Fruit fly (Drosophila melanogaster) whole organism, pupa: Measurements from ENCODE around the gene CG2961.

Experiments used
- CG10348 ChIP-seq: fragments of 200-800 bp; sonication (Bioruptor generic); IDR thresholded peaks from 2 replicates; pipeline ENCODE4 v1.3.6; 2022; ENCODE audit warnings: missing biosample characterization, missing genetic modification characterization
- CG12605 ChIP-seq: fragments of 200-800 bp; sonication (Bioruptor generic); IDR thresholded peaks from 2 replicates; pipeline ENCODE4 v1.3.6; 2022; ENCODE audit warnings: missing biosample characterization, missing genetic modification characterization
- CG13204 ChIP-seq: fragments of 200-800 bp; sonication (Bioruptor generic); optimal IDR thresholded peaks from 2 replicates; lab custom pipeline; 2018; ENCODE audit warnings: missing biosample characterization, mild to moderate bottlenecking, missing genetic modification characterization, moderate library complexity
- CG14655 ChIP-seq: fragments of 200-800 bp; sonication (Bioruptor generic); optimal IDR thresholded peaks from 3 replicates; lab custom pipeline; 2017; ENCODE audit warnings: mild to moderate bottlenecking, missing biosample characterization, missing genetic modification reagents, missing genetic modification characterization
- CG15710 ChIP-seq: fragments of 200-800 bp; sonication (Bioruptor generic); optimal IDR thresholded peaks from 2 replicates; lab custom pipeline; 2018; ENCODE audit warnings: missing biosample characterization, mild to moderate bottlenecking, missing genetic modification characterization, moderate library complexity
- CG17806 ChIP-seq: fragments of 200-800 bp; sonication (Bioruptor generic); optimal IDR thresholded peaks from 2 replicates; lab custom pipeline; 2018; ENCODE audit warnings: missing biosample characterization, mild to moderate bottlenecking, missing genetic modification characterization, moderate library complexity
- CG32121 ChIP-seq: fragments of 200-800 bp; sonication (Bioruptor generic); IDR thresholded peaks from 2 replicates; pipeline ENCODE4 v1.3.6; 2022; ENCODE audit warnings: missing biosample characterization, missing genetic modification characterization
- CG34367 ChIP-seq: fragments of 200-800 bp; sonication (Bioruptor generic); optimal IDR thresholded peaks from 2 replicates; lab custom pipeline; 2018; ENCODE audit warnings: missing biosample characterization, mild to moderate bottlenecking, missing genetic modification characterization
- CG4496 ChIP-seq: fragments of 200-800 bp; sonication (Bioruptor generic); IDR thresholded peaks from 3 replicates; pipeline ENCODE4 v1.3.6; 2022; ENCODE audit warnings: missing biosample characterization, missing genetic modification characterization
- CG8159 ChIP-seq: fragments of 200-800 bp; sonication (Bioruptor generic); optimal IDR thresholded peaks from 3 replicates; lab custom pipeline; 2018; ENCODE audit warnings: missing biosample characterization, mild to moderate bottlenecking, missing genetic modification characterization, moderate library complexity
- CG8301 ChIP-seq: fragments of 200-800 bp; sonication (Bioruptor generic); optimal IDR thresholded peaks from 2 replicates; lab custom pipeline; 2018; ENCODE audit warnings: missing biosample characterization, mild to moderate bottlenecking, missing genetic modification characterization
- CG9948 ChIP-seq: fragments of 200-800 bp; sonication (Bioruptor generic); optimal IDR thresholded peaks from 2 replicates; lab custom pipeline; 2018; ENCODE audit warnings: missing biosample characterization, mild to moderate bottlenecking, missing genetic modification characterization, moderate library complexity
- D1 ChIP-seq: fragments of 200-800 bp; sonication (Bioruptor generic); optimal IDR thresholded peaks from 2 replicates; lab custom pipeline; 2018; ENCODE audit warnings: missing biosample characterization, mild to moderate bottlenecking, missing genetic modification characterization, moderate library complexity
- EcR ChIP-seq: fragments of 200-800 bp; sonication (Bioruptor generic); optimal IDR thresholded peaks from 3 replicates; lab custom pipeline; 2019; ENCODE audit warnings: missing biosample characterization, missing genetic modification characterization, mild to moderate bottlenecking, moderate library complexity, missing genetic modification reagents
- Ets98B ChIP-seq: fragments of 200-800 bp; sonication (Bioruptor generic); IDR thresholded peaks from 2 replicates; pipeline ENCODE4 v1.3.6; 2022; ENCODE audit warnings: missing biosample characterization, missing genetic modification characterization
- Pif1A ChIP-seq: fragments of 200-800 bp; sonication (Bioruptor generic); optimal IDR thresholded peaks from 3 replicates; lab custom pipeline; 2016; ENCODE audit warnings: missing biosample characterization, missing genetic modification characterization
- Pif1B ChIP-seq: fragments of 200-800 bp; sonication (Bioruptor generic); optimal IDR thresholded peaks from 3 replicates; lab custom pipeline; 2016; ENCODE audit warnings: missing biosample characterization, missing genetic modification characterization
- Snoo ChIP-seq: fragments of 200-800 bp; sonication (Bioruptor generic); optimal IDR thresholded peaks from 3 replicates; lab custom pipeline; 2017; ENCODE audit warnings: missing biosample characterization, mild to moderate bottlenecking, missing genetic modification characterization, inconsistent platforms
- fd96Ca ChIP-seq: fragments of 200-800 bp; sonication (Bioruptor generic); IDR thresholded peaks from 3 replicates; pipeline ENCODE4 v1.3.6; 2022; ENCODE audit warnings: missing biosample characterization, missing genetic modification characterization
- gl ChIP-seq: fragments of 200-800 bp; sonication (Bioruptor generic); optimal IDR thresholded peaks from 2 replicates; lab custom pipeline; 2018; ENCODE audit warnings: missing biosample characterization, mild to moderate bottlenecking, missing genetic modification characterization
- rn ChIP-seq: fragments of 200-800 bp; sonication (Bioruptor generic); IDR thresholded peaks from 2 replicates; pipeline ENCODE4 v1.3.6; 2022; ENCODE audit warnings: missing biosample characterization, missing genetic modification characterization

CG2961 gene

DNA sequence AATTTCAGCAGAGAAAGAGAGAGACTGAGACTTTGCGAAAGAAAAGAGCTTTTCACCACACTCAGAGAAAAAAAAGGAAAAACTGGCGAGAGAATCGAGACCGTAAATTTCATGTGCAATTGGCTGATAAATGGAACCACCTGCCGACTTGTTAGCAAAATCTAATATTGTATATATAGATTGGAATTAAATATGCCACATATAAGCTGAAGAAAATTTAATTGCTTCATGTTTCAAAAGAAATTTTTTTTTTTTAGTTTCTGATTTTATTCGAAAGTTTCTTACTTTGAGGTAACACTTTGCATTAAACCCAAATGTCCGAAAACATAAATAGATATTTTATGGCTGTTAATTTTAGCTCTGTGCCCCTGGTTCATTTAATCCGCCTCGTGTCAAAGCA, 11.9 kb upstream of the CG2961 start:
- peak; percentile 16 for TF ChIP-seq CG14655 (GFP tag; lab: Kevin White, UChicago)
- TF ChIP-seq Ets98B (GFP tag; lab: Robert Waterston, UW), result 0 out of 2 replicates have a peak, but pooled peaks have one; percentile 13
- no peak for TF ChIP-seq CG15710 (tag; lab: Kevin White, UChicago)
- TF ChIP-seq fd96Ca, result no peak
- TF ChIP-seq CG17806 (tag; lab: Kevin White, UChicago), result no peak
- TF ChIP-seq CG4496 (GFP tag; lab: Robert Waterston, UW), result 0 out of 3 replicates have a peak, but pooled peaks have one; percentile 29
- no peak for TF ChIP-seq CG12605 (GFP tag; lab: Robert Waterston, UW)
- TF ChIP-seq CG8301 (tag; lab: Kevin White, UChicago), result no peak
- TF ChIP-seq CG13204 (GFP tag; lab: Kevin White, UChicago), result no peak
- TF ChIP-seq, all 21 proteins: peak for 3

DNA sequence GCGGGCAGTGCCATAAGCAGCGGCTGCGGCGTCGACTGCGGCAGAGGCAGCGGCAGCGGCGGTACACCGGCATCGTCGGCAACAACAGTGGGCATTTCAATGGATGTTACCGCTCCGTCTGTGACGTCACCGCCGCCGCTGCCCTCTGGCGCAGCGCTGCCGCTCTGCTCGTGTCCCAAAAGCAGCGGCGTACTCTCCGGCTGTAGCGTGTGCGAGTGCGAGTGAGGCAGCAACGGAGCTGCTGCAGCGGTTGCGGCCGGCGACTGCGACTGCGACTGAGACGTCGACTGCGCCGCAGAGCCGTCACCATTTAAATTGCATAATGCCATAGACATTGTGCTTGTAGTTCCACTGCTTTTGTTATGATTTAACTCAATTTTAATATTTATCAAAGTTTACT, 10.7 kb upstream of the CG2961 start:
- no peak for TF ChIP-seq CG17806 (tag; lab: Kevin White, UChicago)
- no peak for TF ChIP-seq CG34367 (tag; lab: Kevin White, UChicago)
- TF ChIP-seq CG9948 (tag; lab: Kevin White, UChicago), result no peak

DNA sequence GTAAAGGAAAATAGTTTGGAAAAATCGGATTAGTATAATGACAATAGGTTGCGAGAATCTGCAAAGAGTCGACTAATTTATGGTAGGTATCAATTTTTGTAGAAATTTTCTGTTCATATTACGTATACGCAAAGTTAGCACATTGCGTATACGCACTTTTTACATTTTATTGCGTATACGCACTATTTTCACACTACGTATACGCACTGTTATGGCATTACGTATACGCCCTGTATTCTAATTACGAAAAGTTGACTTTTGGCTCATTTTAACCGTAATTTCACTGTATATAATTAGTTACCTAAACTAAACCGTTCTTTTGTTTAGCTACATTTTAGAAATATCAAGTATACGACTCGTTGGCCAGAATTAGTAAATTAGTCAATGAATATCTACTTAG, 10.0 kb upstream of the CG2961 start:
- TF ChIP-seq CG15710 (tag; lab: Kevin White, UChicago) (no peak), CG13204 (GFP tag; lab: Kevin White, UChicago) (no peak), CG4496 (GFP tag; lab: Robert Waterston, UW) (no peak), CG14655 (GFP tag; lab: Kevin White, UChicago) (no peak), gl (tag; lab: Kevin White, UChicago) (no peak)

DNA sequence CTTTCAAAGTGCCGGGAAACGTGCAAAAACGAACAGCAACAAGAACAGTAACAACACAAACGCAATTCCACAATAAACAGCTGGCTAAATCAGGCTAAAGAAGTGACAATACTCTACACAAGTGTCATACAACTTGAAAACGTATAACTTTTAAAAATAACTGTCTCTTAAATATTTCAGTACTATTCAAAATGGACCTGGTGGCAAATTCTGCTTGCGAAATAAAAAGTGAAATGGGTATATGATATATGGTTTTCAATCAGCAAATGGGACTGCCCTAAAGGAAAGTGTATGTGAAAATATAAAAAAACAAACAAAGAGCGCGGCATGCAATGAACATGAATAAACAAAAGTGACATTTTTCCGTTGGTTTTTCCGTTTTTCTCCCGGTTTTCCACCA, 9.0 kb upstream of the CG2961 start:
- TF ChIP-seq CG8159 (tag; lab: Kevin White, UChicago) (no peak), CG32121 (no peak), Pif1B (no peak), CG8301 (tag; lab: Kevin White, UChicago) (no peak), Ets98B (GFP tag; lab: Robert Waterston, UW) (no peak), gl (tag; lab: Kevin White, UChicago) (no peak), Snoo (tag; lab: Kevin White, UChicago) (no peak), CG10348 (GFP tag; lab: Robert Waterston, UW) (no peak), Pif1A (GFP tag; lab: Kevin White, UChicago) (no peak), CG34367 (tag; lab: Kevin White, UChicago) (no peak), CG17806 (tag; lab: Kevin White, UChicago) (no peak), CG9948 (tag; lab: Kevin White, UChicago) (no peak), CG15710 (tag; lab: Kevin White, UChicago) (no peak), fd96Ca (no peak), CG13204 (GFP tag; lab: Kevin White, UChicago) (no peak), D1 (no peak), CG12605 (GFP tag; lab: Robert Waterston, UW) (no peak), CG4496 (GFP tag; lab: Robert Waterston, UW) (no peak), rn (no peak)

DNA sequence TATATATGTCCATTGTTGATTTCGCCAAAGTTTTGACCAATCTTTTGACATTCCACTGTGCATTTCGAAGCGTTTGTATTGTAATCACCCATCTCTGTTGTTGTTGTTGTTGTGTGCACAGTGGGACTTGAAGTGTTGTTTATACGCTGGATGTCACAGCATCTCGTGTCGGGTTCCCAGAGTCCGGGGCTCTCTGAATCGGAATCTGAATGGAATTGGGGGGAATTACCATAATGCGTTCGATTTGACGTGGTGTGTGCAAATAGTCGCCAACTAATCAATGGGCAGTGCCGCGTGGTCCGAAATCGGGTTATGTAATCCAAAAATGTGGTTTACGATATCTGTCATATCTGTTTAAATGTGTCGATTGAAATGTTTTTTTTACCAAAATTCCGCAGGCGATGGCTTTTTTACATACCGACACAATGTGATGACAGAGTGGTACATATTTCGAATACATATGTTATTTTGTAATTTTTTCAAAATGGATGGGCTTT, 1.2 kb upstream of the CG2961 start:
- TF ChIP-seq Snoo (tag; lab: Kevin White, UChicago), result no peak
- TF ChIP-seq Ets98B (GFP tag; lab: Robert Waterston, UW), result no peak
- no peak for TF ChIP-seq gl (tag; lab: Kevin White, UChicago)
- TF ChIP-seq CG9948 (tag; lab: Kevin White, UChicago), result no peak
- TF ChIP-seq EcR (GFP tag; lab: Kevin White, UChicago), result no peak
- no peak for TF ChIP-seq CG4496 (GFP tag; lab: Robert Waterston, UW)
- no peak for TF ChIP-seq fd96Ca
- TF ChIP-seq Pif1A (GFP tag; lab: Kevin White, UChicago), result no peak
- TF ChIP-seq CG15710 (tag; lab: Kevin White, UChicago), result no peak
- TF ChIP-seq CG12605 (GFP tag; lab: Robert Waterston, UW), result no peak
- no peak for TF ChIP-seq CG17806 (tag; lab: Kevin White, UChicago)
- TF ChIP-seq CG10348 (GFP tag; lab: Robert Waterston, UW), result no peak
- TF ChIP-seq CG14655 (GFP tag; lab: Kevin White, UChicago), result no peak
- TF ChIP-seq CG34367 (tag; lab: Kevin White, UChicago), result no peak
- TF ChIP-seq CG8159 (tag; lab: Kevin White, UChicago), result no peak
- no peak for TF ChIP-seq Pif1B
- no peak for TF ChIP-seq rn
- no peak for TF ChIP-seq CG32121

DNA sequence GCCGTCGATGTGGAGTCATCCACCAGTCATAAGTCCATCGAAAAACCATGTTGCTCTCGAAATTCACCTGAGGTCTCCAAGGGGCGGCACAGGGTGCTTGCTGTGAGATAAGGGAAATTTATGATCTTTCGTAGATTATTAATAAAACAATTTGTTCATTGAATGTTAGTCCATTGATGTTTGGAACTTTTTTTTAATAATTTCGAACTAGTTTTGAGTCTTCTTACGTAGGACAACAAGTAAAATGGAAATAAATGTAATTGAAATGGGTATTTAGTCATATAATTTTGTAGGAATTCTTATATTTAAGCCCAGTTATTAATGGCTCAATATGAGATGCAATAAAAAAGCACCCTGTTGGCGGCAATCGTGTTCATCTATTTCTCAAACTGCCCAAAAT, 383 bp downstream of the CG2961 start:
- TF ChIP-seq CG8159 (tag; lab: Kevin White, UChicago) (no peak), CG4496 (GFP tag; lab: Robert Waterston, UW) (no peak), gl (tag; lab: Kevin White, UChicago) (no peak), CG15710 (tag; lab: Kevin White, UChicago) (no peak), CG32121 (peak; percentile 29; the same call in 1 of the 2 replicates)

DNA sequence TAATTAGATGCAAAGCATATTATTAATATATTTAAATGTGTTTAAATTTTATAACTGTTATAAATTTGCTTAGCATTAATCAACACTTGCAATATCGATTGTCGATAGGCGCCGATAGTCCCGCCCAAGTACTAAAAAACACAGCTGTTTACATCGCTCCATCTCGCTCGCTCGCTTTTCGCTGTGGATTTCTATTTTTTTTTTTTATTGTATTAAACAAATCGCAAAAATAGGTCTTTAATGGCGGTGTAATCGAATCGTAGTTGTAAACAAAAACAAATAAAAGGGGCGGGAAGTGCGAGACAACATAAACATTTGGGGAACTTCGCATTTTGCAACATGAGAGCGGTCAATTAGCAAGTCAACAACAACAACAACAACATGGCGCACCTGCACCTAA, 12.9 kb downstream of the CG2961 start, which contains the start of gene CG34408:
Gene CG34408, plus strand, starts transcription at position 156 of the 400 bp plus-strand sequence.
- TF ChIP-seq CG34367 (tag; lab: Kevin White, UChicago), result no peak
- 0 out of 3 replicates have a peak, but pooled peaks have one; percentile 14 for TF ChIP-seq CG4496 (GFP tag; lab: Robert Waterston, UW)
- no peak for TF ChIP-seq CG15710 (tag; lab: Kevin White, UChicago)
- no peak for TF ChIP-seq CG13204 (GFP tag; lab: Kevin White, UChicago)
- no peak for TF ChIP-seq CG10348 (GFP tag; lab: Robert Waterston, UW)
- TF ChIP-seq Pif1A (GFP tag; lab: Kevin White, UChicago), result no peak
- no peak for TF ChIP-seq Ets98B (GFP tag; lab: Robert Waterston, UW)
